Worm (Caenorhabditis elegans) whole organism, early embryonic: ENCODE measurements around the gene F44E5.1.

Experiments used
- B0310.2 ChIP-seq: sonication (generic microtip); optimal IDR thresholded peaks from 2 replicates; lab custom pipeline; 2016; ENCODE audit warnings: mild to moderate bottlenecking, missing genetic modification characterization, missing compliant biosample characterization
- F13C5.2 ChIP-seq: sonication (generic microtip); optimal IDR thresholded peaks from 2 replicates; lab custom pipeline; 2017; ENCODE audit warnings: mild to moderate bottlenecking, missing genetic modification characterization, inconsistent platforms, missing compliant biosample characterization
- aly-1 ChIP-seq: sonication (generic microtip); optimal IDR thresholded peaks from 2 replicates; lab custom pipeline; 2016; ENCODE audit warnings: missing genetic modification characterization, missing compliant biosample characterization
- ama-1 ChIP-seq: fragments of 150-350 bp; optimal IDR thresholded peaks from 2 replicates; lab custom pipeline; 2014
- ceh-13 ChIP-seq: fragments of 200-800 bp; sonication (Bioruptor generic); optimal IDR thresholded peaks from 2 replicates; lab custom pipeline; 2018; ENCODE audit warnings: mild to moderate bottlenecking, missing genetic modification characterization, missing compliant biosample characterization
- ceh-36 ChIP-seq: sonication (generic microtip); optimal IDR thresholded peaks from 2 replicates; lab custom pipeline; 2016; ENCODE audit warnings: missing genetic modification characterization, inconsistent platforms, missing compliant biosample characterization
- ets-7 ChIP-seq: sonication (generic microtip); optimal IDR thresholded peaks from 2 replicates; lab custom pipeline; 2016; ENCODE audit warnings: missing genotype, missing genetic modification characterization, missing compliant biosample characterization
- flt-1 ChIP-seq: fragments of 200-800 bp; sonication (Bioruptor generic); IDR thresholded peaks from 2 replicates; pipeline ENCODE4 v1.3.6; 2022; ENCODE audit warnings: missing genetic modification characterization, missing compliant biosample characterization
- hmbx-1 ChIP-seq: sonication (generic microtip); optimal IDR thresholded peaks from 2 replicates; lab custom pipeline; 2016; ENCODE audit warnings: mild to moderate bottlenecking, missing genetic modification characterization, missing compliant biosample characterization
- hmg-4 ChIP-seq: fragments of 200-800 bp; sonication (Bioruptor generic); optimal IDR thresholded peaks from 2 replicates; lab custom pipeline; 2018; ENCODE audit warnings: mild to moderate bottlenecking, missing genetic modification characterization, missing compliant biosample characterization
- hnd-1 ChIP-seq: sonication (generic microtip); optimal IDR thresholded peaks from 2 replicates; lab custom pipeline; 2016; ENCODE audit warnings: missing genetic modification characterization, missing compliant biosample characterization
- pes-1 ChIP-seq: fragments of 200-800 bp; sonication (Bioruptor generic); IDR thresholded peaks from 2 replicates; pipeline ENCODE4 v1.3.6; 2022; ENCODE audit warnings: missing genetic modification reagents, missing genetic modification characterization, missing compliant biosample characterization
- scrt-1 ChIP-seq: fragments of 200-800 bp; sonication (Bioruptor generic); IDR thresholded peaks from 2 replicates; pipeline ENCODE4 v1.3.6; 2022; ENCODE audit warnings: missing genetic modification characterization, missing compliant biosample characterization
- sea-1 ChIP-seq: fragments of 200-800 bp; sonication (Bioruptor generic); conservative IDR thresholded peaks from 2 replicates; pipeline ENCODE4 v1.3.6; 2022; ENCODE audit warnings: missing genetic modification characterization, missing compliant biosample characterization
- tbx-11 ChIP-seq: fragments of 200-800 bp; sonication (Bioruptor generic); IDR thresholded peaks from 2 replicates; pipeline ENCODE4 v1.3.6; 2022; ENCODE audit warnings: missing genetic modification characterization, missing compliant biosample characterization
- tbx-37 ChIP-seq: fragments of 200-800 bp; sonication (Bioruptor generic); conservative IDR thresholded peaks from 2 replicates; pipeline ENCODE4 v1.3.6; 2022; ENCODE audit warnings: missing genetic modification reagents, missing genetic modification characterization, missing compliant biosample characterization
- tra-4 ChIP-seq: sonication (generic microtip); optimal IDR thresholded peaks from 2 replicates; lab custom pipeline; 2017; ENCODE audit warnings: missing genetic modification characterization, missing compliant biosample characterization

F44E5.1 gene

ce11 chrII:11748494-11748893 is 25.9 kb downstream of the F44E5.1 start, which contains the start of the genes F44E5.17 and gpb-1:
TSS of gene F44E5.17 (minus strand) at chrII:11748594.
TSS of gene gpb-1 (minus strand) at chrII:11748611.
- TF ChIP-seq aly-1 (no peak), ceh-13 (GFP tag; lab: Kevin White, UChicago) (no peak), sea-1 (GFP tag; lab: Robert Waterston, UW) (no peak), hmbx-1 (tag; lab: Kevin White, UChicago) (no peak), tbx-11 (GFP tag; lab: Robert Waterston, UW) (no peak), ama-1 (lab: Kevin White, UChicago) (no peak), pes-1 (GFP tag; lab: Robert Waterston, UW) (no peak), F13C5.2 (no peak), ets-7 (tag; lab: Kevin White, UChicago) (no peak), ceh-36 (tag; lab: Kevin White, UChicago) (no peak), tra-4 (no peak), flt-1 (GFP tag; lab: Robert Waterston, UW) (no peak), scrt-1 (no peak)

- TF ChIP-seq hnd-1 = no peak
- TF ChIP-seq hmbx-1 (tag; lab: Kevin White, UChicago) = no peak
- no peak for TF ChIP-seq F13C5.2
- no peak for TF ChIP-seq ama-1 (lab: Kevin White, UChicago)
- no peak for TF ChIP-seq B0310.2 (tag; lab: Kevin White, UChicago)
- no peak for TF ChIP-seq tbx-37 (GFP tag; lab: Robert Waterston, UW)
- TF ChIP-seq tbx-11 (GFP tag; lab: Robert Waterston, UW) = no peak
- no peak for TF ChIP-seq sea-1 (GFP tag; lab: Robert Waterston, UW)
- TF ChIP-seq aly-1 = no peak
- no peak for TF ChIP-seq ceh-36 (tag; lab: Kevin White, UChicago)
- no peak for TF ChIP-seq scrt-1
- TF ChIP-seq hmg-4 = no peak
- no peak for TF ChIP-seq flt-1 (GFP tag; lab: Robert Waterston, UW)
- no peak for TF ChIP-seq ets-7 (tag; lab: Kevin White, UChicago)
- no peak for TF ChIP-seq ceh-13 (GFP tag; lab: Kevin White, UChicago)
- no peak for TF ChIP-seq pes-1 (GFP tag; lab: Robert Waterston, UW)
- no peak for TF ChIP-seq tra-4
Measured at ce11 chrII:11747889-11748288, 26.5 kb downstream of the F44E5.1 start.

- TF ChIP-seq B0310.2 (tag; lab: Kevin White, UChicago) (peak; percentile 19), flt-1 (GFP tag; lab: Robert Waterston, UW) (0 out of 2 replicates have a peak, but pooled peaks have one; percentile 16), pes-1 (GFP tag; lab: Robert Waterston, UW) (peak; percentile 33; the same call in 1 of the 2 replicates), sea-1 (GFP tag; lab: Robert Waterston, UW) (no peak), scrt-1 (peak; percentile 32; the same call in 1 of the 2 replicates), hmg-4 (peak; percentile 75), ceh-36 (tag; lab: Kevin White, UChicago) (no peak), aly-1 (peak; percentile 52), ceh-13 (GFP tag; lab: Kevin White, UChicago) (no peak), hnd-1 (no peak), F13C5.2 (peak; percentile 72), ets-7 (tag; lab: Kevin White, UChicago) (no peak), hmbx-1 (tag; lab: Kevin White, UChicago) (no peak), tra-4 (no peak), tbx-11 (GFP tag; lab: Robert Waterston, UW) (no peak), tbx-37 (GFP tag; lab: Robert Waterston, UW) (no peak), ama-1 (lab: Kevin White, UChicago) (no peak)
Measured at ce11 chrII:11746782-11747288, 27.5 kb downstream of the F44E5.1 start.

ce11 chrII:11742320-11742719 is 32.0 kb downstream of the F44E5.1 start:
- TF ChIP-seq pes-1 (GFP tag; lab: Robert Waterston, UW) (no peak), scrt-1 (no peak), tbx-37 (GFP tag; lab: Robert Waterston, UW) (no peak), hmbx-1 (tag; lab: Kevin White, UChicago) (no peak)

- TF ChIP-seq scrt-1 (no peak), hnd-1 (no peak), aly-1 (no peak), tra-4 (no peak), sea-1 (GFP tag; lab: Robert Waterston, UW) (no peak), tbx-37 (GFP tag; lab: Robert Waterston, UW) (no peak)
Measured at ce11 chrII:11739199-11739598, 35.2 kb downstream of the F44E5.1 start, which contains the start of gene ctsa-1.2. TSS of gene ctsa-1.2 (plus strand) at chrII:11739358.

ce11 chrII:11737347-11737746 is 37.0 kb downstream of the F44E5.1 start:
- TF ChIP-seq tbx-11 (GFP tag; lab: Robert Waterston, UW) (no peak), sea-1 (GFP tag; lab: Robert Waterston, UW) (no peak)

- TF ChIP-seq sea-1 (GFP tag; lab: Robert Waterston, UW) = no peak
- TF ChIP-seq flt-1 (GFP tag; lab: Robert Waterston, UW) = no peak
- no peak for TF ChIP-seq F13C5.2
- no peak for TF ChIP-seq aly-1
- TF ChIP-seq ceh-13 (GFP tag; lab: Kevin White, UChicago) = no peak
- no peak for TF ChIP-seq hnd-1
- no peak for TF ChIP-seq tbx-37 (GFP tag; lab: Robert Waterston, UW)
- no peak for TF ChIP-seq tbx-11 (GFP tag; lab: Robert Waterston, UW)
Measured at ce11 chrII:11733850-11734249, 40.5 kb downstream of the F44E5.1 start.

- TF ChIP-seq aly-1 (no peak), ama-1 (lab: Kevin White, UChicago) (no peak), sea-1 (GFP tag; lab: Robert Waterston, UW) (no peak), tra-4 (no peak), B0310.2 (tag; lab: Kevin White, UChicago) (no peak), scrt-1 (no peak), ceh-36 (tag; lab: Kevin White, UChicago) (no peak), flt-1 (GFP tag; lab: Robert Waterston, UW) (no peak), F13C5.2 (no peak), ceh-13 (GFP tag; lab: Kevin White, UChicago) (no peak), hnd-1 (no peak), ets-7 (tag; lab: Kevin White, UChicago) (no peak), tbx-11 (GFP tag; lab: Robert Waterston, UW) (no peak), pes-1 (GFP tag; lab: Robert Waterston, UW) (no peak), hmbx-1 (tag; lab: Kevin White, UChicago) (no peak), tbx-37 (GFP tag; lab: Robert Waterston, UW) (no peak), hmg-4 (no peak)
Measured at ce11 chrII:11732513-11732912, 41.8 kb downstream of the F44E5.1 start, which contains the start of gene F13D12.8. TSS of gene F13D12.8 (minus strand) at chrII:11732594.
